Worm (Caenorhabditis elegans) whole organism, L4/young adult: ENCODE measurements around the gene ntl-4.

ENCODE experiments used
- W03F9.2 ChIP-seq: fragments of 150-350 bp; optimal IDR thresholded peaks from 2 replicates; lab custom pipeline; 2014; ENCODE audit warnings: missing biosample characterization, missing genetic modification characterization
- dao-5 ChIP-seq: sonication (generic microtip); optimal IDR thresholded peaks from 2 replicates; lab custom pipeline; 2016; ENCODE audit warnings: missing genotype, missing genetic modification characterization, moderate library complexity, missing compliant biosample characterization
- him-1 ChIP-seq: sonication (generic microtip); optimal IDR thresholded peaks from 2 replicates; lab custom pipeline; 2016; ENCODE audit warnings: missing genotype, missing genetic modification reagents, missing genetic modification characterization, missing compliant biosample characterization

DNA sequence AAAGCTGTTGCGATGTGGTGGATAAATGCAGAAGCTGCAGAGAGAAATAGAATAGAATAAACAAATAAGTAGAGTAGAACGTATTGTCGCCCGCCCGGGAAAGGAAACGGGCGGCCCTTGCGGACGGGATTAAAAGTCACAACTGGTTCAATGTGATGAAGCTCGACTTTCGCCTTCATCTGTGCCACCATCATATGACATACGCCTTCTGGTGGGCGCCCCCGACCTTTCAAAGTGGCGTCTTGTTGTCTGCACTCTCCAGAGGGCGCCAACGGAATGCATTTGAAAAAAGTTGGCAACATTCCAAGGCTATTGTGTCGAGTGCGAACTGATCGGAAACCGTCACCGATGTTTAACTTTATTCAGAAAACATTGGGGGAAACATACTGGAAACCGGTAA is 32.9 kb downstream of the ntl-4 start:
- TF ChIP-seq him-1 (tag; lab: Kevin White, UChicago) (no peak), W03F9.2 (tag; lab: Kevin White, UChicago) (no peak), dao-5 (tag; lab: Kevin White, UChicago) (no peak)
